Fruit fly (Drosophila melanogaster): ENCODE measurements around the gene Mob2.

The Mob2 gene

dm6 chr3L:11554338-11554737 is 7.7 kb downstream of the Mob2 start (continued):
- TF ChIP-seq Hr3 (GFP tag; optimal IDR thresholded peaks at IDR 0.05) (peak; percentile 77), CG11723 (GFP tag; optimal IDR thresholded peaks at IDR 0.05) (peak; percentile 70), Dll (GFP tag; IDR thresholded peaks at IDR 0.05; ENCODE audit: partially characterized antibody) (no peak), Rfx (GFP tag; IDR thresholded peaks at IDR 0.05) (peak; percentile 43; the same call in 1 of the 2 replicates), CG9932 (GFP tag; IDR thresholded peaks at IDR 0.05) (peak; percentile 20; the same call in 1 of the 2 replicates), chinmo (GFP tag; IDR thresholded peaks at IDR 0.05; ENCODE audit: partially characterized antibody) (no peak), CTCF (GFP tag; optimal IDR thresholded peaks at IDR 0.05) (no peak), CG4707 (GFP tag; optimal IDR thresholded peaks at IDR 0.05) (peak; percentile 67), Trl (optimal IDR thresholded peaks at IDR 0.05) (no peak), Trl (GFP tag; optimal IDR thresholded peaks at IDR 0.05) (peak; percentile 73), dysf (GFP tag; IDR thresholded peaks at IDR 0.05) (peak; percentile 73), zfh1 (GFP tag; IDR thresholded peaks at IDR 0.05) (peak; percentile 94), Mes4 (GFP tag; optimal IDR thresholded peaks at IDR 0.05) (peak; percentile 70), B-H1 (GFP tag; IDR thresholded peaks at IDR 0.05) (peak; percentile 56; the same call in 1 of the 3 replicates), CG12769 (tag; optimal IDR thresholded peaks at IDR 0.05) (peak; percentile 46), Atf-2 (GFP tag; optimal IDR thresholded peaks at IDR 0.05) (peak; percentile 68), CG9817 (tag; optimal IDR thresholded peaks at IDR 0.05) (no peak), sc (optimal IDR thresholded peaks at IDR 0.05) (no peak), sc (GFP tag; optimal IDR thresholded peaks at IDR 0.05) (peak; percentile 91), CG2120 (GFP tag; optimal IDR thresholded peaks at IDR 0.05) (peak; percentile 53), tna (GFP tag; IDR thresholded peaks at IDR 0.05; ENCODE audit: partially characterized antibody) (no peak), NC2α (GFP tag; optimal IDR thresholded peaks at IDR 0.05) (no peak), CG6683 (GFP tag; optimal IDR thresholded peaks at IDR 0.05) (peak; percentile 32), esg (GFP tag; conservative IDR thresholded peaks at IDR 0.05) (peak; percentile 51), twi (tag; optimal IDR thresholded peaks at IDR 0.05) (peak; percentile 80), HmgZ (tag; optimal IDR thresholded peaks at IDR 0.05) (peak; percentile 25), Blimp-1 (GFP tag; optimal IDR thresholded peaks at IDR 0.05) (peak; percentile 91), CG4424 (GFP tag; optimal IDR thresholded peaks at IDR 0.05) (peak; percentile 80), CG16813 (GFP tag; IDR thresholded peaks at IDR 0.05; ENCODE audit: partially characterized antibody) (no peak), lbe (GFP tag; optimal IDR thresholded peaks at IDR 0.05) (peak; percentile 15), BtbVII (GFP tag; optimal IDR thresholded peaks at IDR 0.05) (peak; percentile 49), NK7.1 (GFP tag; optimal IDR thresholded peaks at IDR 0.05) (no peak), p53 (GFP tag; optimal IDR thresholded peaks at IDR 0.05) (peak; percentile 9), D19B (GFP tag; optimal IDR thresholded peaks at IDR 0.05) (no peak), yki (optimal IDR thresholded peaks at IDR 0.05) (no peak), gcm2 (GFP tag; optimal IDR thresholded peaks at IDR 0.05) (no peak), pho (GFP tag; optimal IDR thresholded peaks at IDR 0.05) (no peak), h (optimal IDR thresholded peaks at IDR 0.05) (no peak), CG31224 (GFP tag; IDR thresholded peaks at IDR 0.05) (peak; percentile 55; the same call in 1 of the 2 replicates), CG14441 (GFP tag; IDR thresholded peaks at IDR 0.05) (peak; percentile 68), MBD-R2 (GFP tag; IDR thresholded peaks at IDR 0.05) (0 out of 2 replicates have a peak, but pooled peaks have one; percentile 9), CG14710 (tag; optimal IDR thresholded peaks at IDR 0.05) (peak; percentile 96), Ravus (GFP tag; IDR thresholded peaks at IDR 0.05) (no peak; the same call in 1 of the 2 replicates), CkIIα-i1 (GFP tag; IDR thresholded peaks at IDR 0.05) (no peak), CG8290 (GFP tag; optimal IDR thresholded peaks at IDR 0.05) (peak; percentile 87), CG8290 (tag; optimal IDR thresholded peaks at IDR 0.05) (peak; percentile 48 to 67), dan (GFP tag; IDR thresholded peaks at IDR 0.05) (no peak; the same call in 1 of the 2 replicates), Elba2 (GFP tag; optimal IDR thresholded peaks at IDR 0.05) (peak; percentile 59), CG9876 (GFP tag; optimal IDR thresholded peaks at IDR 0.05) (no peak), CG4404 (GFP tag; IDR thresholded peaks at IDR 0.05) (peak; percentile 90), CG1602 (GFP tag; optimal IDR thresholded peaks at IDR 0.05) (peak; percentile 82), CG14860 (GFP tag; IDR thresholded peaks at IDR 0.05; ENCODE audit: partially characterized antibody) (no peak), vfl (GFP tag; optimal IDR thresholded peaks at IDR 0.05) (peak; percentile 33), fd96Cb (tag; optimal IDR thresholded peaks at IDR 0.05) (peak; percentile 91)

Data from whole organism, embryonic.